Worm (Caenorhabditis elegans) whole organism, late embryonic: ENCODE results near the gene Y53C12B.7.

Experiments used
- ceh-14 ChIP-seq: sonication (generic microtip); optimal IDR thresholded peaks from 2 replicates; lab custom pipeline; 2016; ENCODE audit warnings: missing genotype, missing genetic modification characterization, missing compliant biosample characterization
- ceh-48 ChIP-seq: sonication (generic microtip); optimal IDR thresholded peaks from 2 replicates; lab custom pipeline; 2016; ENCODE audit warnings: missing genetic modification characterization, inconsistent platforms, missing compliant biosample characterization
- dve-1 ChIP-seq: sonication (generic microtip); optimal IDR thresholded peaks from 2 replicates; lab custom pipeline; 2017; ENCODE audit warnings: antibody characterized with exemption, mild to moderate bottlenecking, missing genetic modification characterization, missing compliant biosample characterization
- ets-4 ChIP-seq: sonication (generic microtip); optimal IDR thresholded peaks from 2 replicates; lab custom pipeline; 2016; ENCODE audit warnings: missing genetic modification characterization, missing compliant biosample characterization
- hlh-13 ChIP-seq: fragments of 200-800 bp; sonication (Bioruptor generic); optimal IDR thresholded peaks from 2 replicates; lab custom pipeline; 2018; ENCODE audit warnings: mild to moderate bottlenecking, missing genetic modification characterization, missing compliant biosample characterization
- hlh-30 ChIP-seq: sonication (generic microtip); optimal IDR thresholded peaks from 2 replicates; lab custom pipeline; 2017; ENCODE audit warnings: antibody characterized with exemption, missing genetic modification characterization, missing compliant biosample characterization; ENCODE audit not compliant: insufficient read depth
- nhr-11 ChIP-seq: fragments of 150-350 bp; optimal IDR thresholded peaks from 2 replicates; lab custom pipeline; 2014; ENCODE audit warnings: missing biosample characterization, missing genetic modification characterization
- npax-4 ChIP-seq: sonication (generic microtip); optimal IDR thresholded peaks from 2 replicates; lab custom pipeline; 2016; ENCODE audit warnings: missing genetic modification characterization, missing compliant biosample characterization
- tbx-2 ChIP-seq: sonication (generic microtip); optimal IDR thresholded peaks from 2 replicates; lab custom pipeline; 2016; ENCODE audit warnings: missing genetic modification characterization, missing compliant biosample characterization
- unc-55 ChIP-seq: sonication (generic microtip); optimal IDR thresholded peaks from 2 replicates; lab custom pipeline; 2017; ENCODE audit warnings: missing biosample characterization, missing genetic modification reagents, missing genetic modification characterization

DNA sequence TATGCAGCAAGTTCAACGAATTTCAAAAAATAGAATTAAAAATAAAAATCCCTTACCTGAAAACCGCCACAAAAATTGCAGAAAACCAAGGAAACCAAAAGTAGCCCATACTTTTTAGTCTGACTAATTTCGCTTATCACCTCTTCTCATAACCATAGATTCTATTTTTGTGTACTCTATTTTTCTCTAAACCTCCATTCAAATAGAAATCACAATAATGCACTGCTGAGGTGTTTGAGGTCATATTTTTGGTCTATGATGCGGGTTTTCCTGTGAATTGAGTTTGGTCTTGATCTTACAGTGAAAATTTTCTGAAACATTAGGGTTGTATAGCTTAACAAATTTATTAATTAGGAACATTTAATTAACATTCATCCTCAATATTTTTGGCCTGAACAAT lies 28.8 kb upstream of the Y53C12B.7 start, which contains the start of gene cyp-13A1:
- TF ChIP-seq hlh-13 (GFP tag; lab: Kevin White, UChicago) (no peak), ceh-14 (no peak), tbx-2 (tag; lab: Kevin White, UChicago) (no peak), ceh-48 (tag; lab: Kevin White, UChicago) (no peak), ets-4 (no peak), npax-4 (tag; lab: Kevin White, UChicago) (no peak), dve-1 (tag; lab: Kevin White, UChicago) (no peak), hlh-30 (tag; lab: Kevin White, UChicago) (no peak), nhr-11 (tag; lab: Kevin White, UChicago) (no peak), unc-55 (GFP tag; lab: Kevin White, UChicago) (no peak)
